Worm (Caenorhabditis elegans): Measurements from ENCODE around the gene F57A8.7.

F57A8.7 gene

ce11 chrV:10120898-10121297 is 45.4 kb downstream of the F57A8.7 start, which contains the start of gene srxa-18:
Gene srxa-18, minus strand, starts transcription at chrV:10120997.
- TF ChIP-seq snpc-4 (tag; optimal IDR thresholded peaks at IDR 0.05) (no peak), elt-3 (tag; optimal IDR thresholded peaks at IDR 0.05) (no peak), M03D4.4 (tag; optimal IDR thresholded peaks at IDR 0.05) (no peak), blmp-1 (tag; optimal IDR thresholded peaks at IDR 0.05) (no peak), nhr-12 (tag; optimal IDR thresholded peaks at IDR 0.05) (no peak), tbx-8 (GFP tag; optimal IDR thresholded peaks at IDR 0.05) (no peak)

ce11 chrV:10122670-10123069 is 47.1 kb downstream of the F57A8.7 start, which contains the start of gene srxa-19:
Gene srxa-19, minus strand, starts transcription at chrV:10122770.
- TF ChIP-seq unc-62 (GFP tag; optimal IDR thresholded peaks at IDR 0.05) (no peak), ces-1 (GFP tag; optimal IDR thresholded peaks at IDR 0.05) (no peak), elt-1 (tag; optimal IDR thresholded peaks at IDR 0.05; ENCODE audit: borderline replicate concordance, insufficient read depth) (no peak), ham-2 (GFP tag; optimal IDR thresholded peaks at IDR 0.05) (no peak), nhr-2 (tag; optimal IDR thresholded peaks at IDR 0.05) (no peak), lin-13 (tag; optimal IDR thresholded peaks at IDR 0.05) (no peak), nhr-237 (tag; optimal IDR thresholded peaks at IDR 0.05) (no peak), M03D4.4 (tag; optimal IDR thresholded peaks at IDR 0.05) (no peak)

- TF ChIP-seq lin-32 (GFP tag; optimal IDR thresholded peaks at IDR 0.05): no peak
- no peak for TF ChIP-seq ham-2 (GFP tag; optimal IDR thresholded peaks at IDR 0.05)
- no peak for TF ChIP-seq M03D4.4 (tag; optimal IDR thresholded peaks at IDR 0.05)
- TF ChIP-seq ceh-83 (GFP tag; optimal IDR thresholded peaks at IDR 0.05): no peak
- no peak for TF ChIP-seq nhr-28 (tag; optimal IDR thresholded peaks at IDR 0.05)
- TF ChIP-seq nhr-76 (tag; optimal IDR thresholded peaks at IDR 0.05): no peak
- TF ChIP-seq cnd-1 (tag; optimal IDR thresholded peaks at IDR 0.05): no peak
- TF ChIP-seq tbx-8 (GFP tag; optimal IDR thresholded peaks at IDR 0.05): no peak
- no peak for TF ChIP-seq ztf-11 (tag; optimal IDR thresholded peaks at IDR 0.05)
- no peak for TF ChIP-seq mab-5 (tag; optimal IDR thresholded peaks at IDR 0.05)
- no peak for TF ChIP-seq hlh-1 (tag; optimal IDR thresholded peaks at IDR 0.05)
- TF ChIP-seq ceh-39 (tag; optimal IDR thresholded peaks at IDR 0.05): no peak
- TF ChIP-seq flh-1 (GFP tag; optimal IDR thresholded peaks at IDR 0.05): no peak
- no peak for TF ChIP-seq lsy-2 (tag; optimal IDR thresholded peaks at IDR 0.05)
- no peak for TF ChIP-seq drap-1 (GFP tag; optimal IDR thresholded peaks at IDR 0.05)
- TF ChIP-seq ces-1 (GFP tag; optimal IDR thresholded peaks at IDR 0.05): no peak
These were observed 47.8 kb downstream of the F57A8.7 start, which contains the start of gene C08B6.6 for ce11 chrV:10123324-10123723. Gene C08B6.6, plus strand, starts transcription at chrV:10123624.

DNA sequence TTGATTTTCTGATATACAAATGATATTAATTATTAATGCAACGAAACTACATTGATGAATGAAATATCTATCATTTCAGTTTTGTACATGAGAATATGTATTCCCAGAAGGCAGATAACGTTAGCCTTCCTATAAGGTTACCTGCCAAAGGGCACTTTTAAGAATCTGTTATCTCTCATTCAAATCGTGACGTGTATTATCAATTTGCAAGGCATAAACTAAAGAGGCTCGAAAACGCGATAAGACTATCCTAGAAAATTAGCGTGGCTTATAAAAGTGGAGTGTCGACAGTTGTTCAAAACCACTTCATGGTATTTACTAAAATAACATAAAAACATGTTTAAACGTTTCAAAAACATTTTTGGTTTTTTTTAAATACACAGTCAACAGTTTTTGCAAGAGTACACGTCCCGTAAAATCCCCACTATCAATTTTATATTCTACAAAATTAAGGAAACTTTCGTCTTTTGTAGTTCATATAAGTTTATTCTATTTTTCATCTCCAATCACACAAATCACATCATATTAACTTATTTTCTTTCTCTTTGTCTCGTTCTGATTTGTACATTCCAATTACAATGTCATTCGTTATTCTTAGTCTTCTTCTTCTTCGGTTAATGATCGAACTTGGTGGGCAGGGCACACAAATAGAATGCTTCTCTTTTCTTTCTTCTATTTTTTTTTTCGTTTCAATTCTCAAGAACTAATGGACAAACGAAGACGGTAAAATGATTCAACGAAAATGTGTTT is 49.4 kb downstream of the F57A8.7 start, which contains the start of gene C08B6.10:
C08B6.10 (plus strand) TSS at position 700 of the 750 bp plus-strand sequence.
- no peak for TF ChIP-seq unc-120 (tag; optimal IDR thresholded peaks at IDR 0.05; ENCODE audit: poor library complexity, severe bottlenecking)
- TF ChIP-seq nhr-12 (tag; optimal IDR thresholded peaks at IDR 0.05): no peak
- TF ChIP-seq unc-39 (tag; optimal IDR thresholded peaks at IDR 0.05): no peak
- TF ChIP-seq mls-2 (tag; optimal IDR thresholded peaks at IDR 0.05): no peak
- no peak for TF ChIP-seq lin-13 (tag; optimal IDR thresholded peaks at IDR 0.05)
- no peak for TF ChIP-seq nhr-76 (tag; optimal IDR thresholded peaks at IDR 0.05)
- no peak for TF ChIP-seq drap-1 (GFP tag; optimal IDR thresholded peaks at IDR 0.05)
- no peak for TF ChIP-seq unc-62 (GFP tag; optimal IDR thresholded peaks at IDR 0.05)
- no peak for TF ChIP-seq sptf-1 (tag; optimal IDR thresholded peaks at IDR 0.05)
- TF ChIP-seq ham-2 (GFP tag; optimal IDR thresholded peaks at IDR 0.05): no peak
- no peak for TF ChIP-seq mep-1 (tag; optimal IDR thresholded peaks at IDR 0.05)
- TF ChIP-seq elt-3 (tag; optimal IDR thresholded peaks at IDR 0.05): no peak
- TF ChIP-seq nhr-28 (tag; optimal IDR thresholded peaks at IDR 0.05): no peak
- TF ChIP-seq ceh-43 (GFP tag; optimal IDR thresholded peaks at IDR 0.05): no peak

Measured in whole organism, mixed stage, embryonic.